Fruit fly (Drosophila melanogaster) whole organism, embryonic: ENCODE data around the gene feo.

Experiments
- Adf1 ChIP-seq: fragments of 200-800 bp; sonication (Bioruptor generic); IDR thresholded peaks from 2 replicates; pipeline ENCODE4 v1.3.6; 2022; ENCODE audit warnings: missing biosample characterization, missing genetic modification characterization
- CG10274 ChIP-seq: fragments of 200-800 bp; sonication (Bioruptor generic); optimal IDR thresholded peaks from 3 replicates; lab custom pipeline; 2017; ENCODE audit warnings: missing biosample characterization, mild to moderate bottlenecking, missing genetic modification characterization
- CG10654 ChIP-seq: fragments of 200-800 bp; sonication (Bioruptor generic); optimal IDR thresholded peaks from 2 replicates; lab custom pipeline; 2016; ENCODE audit warnings: missing biosample characterization, missing genetic modification characterization
- CG11247 ChIP-seq: fragments of 200-800 bp; sonication (Bioruptor generic); IDR thresholded peaks from 2 replicates; pipeline ENCODE4 v1.3.6; 2022; ENCODE audit warnings: missing biosample characterization, missing genetic modification characterization
- CG11504 ChIP-seq: fragments of 200-800 bp; sonication (Bioruptor generic); optimal IDR thresholded peaks from 3 replicates; lab custom pipeline; 2019; ENCODE audit warnings: missing biosample characterization, mild to moderate bottlenecking, missing genetic modification characterization, moderate library complexity
- CG11696 ChIP-seq: fragments of 200-800 bp; sonication (Bioruptor generic); IDR thresholded peaks from 2 replicates; pipeline ENCODE4 v1.3.6; 2022; ENCODE audit warnings: missing biosample characterization, missing genetic modification characterization
- CG12155 ChIP-seq: fragments of 200-800 bp; sonication (Bioruptor generic); optimal IDR thresholded peaks from 3 replicates; lab custom pipeline; 2016; ENCODE audit warnings: missing biosample characterization, missing genetic modification characterization
- CG12236 ChIP-seq: fragments of 200-800 bp; sonication (Bioruptor generic); optimal IDR thresholded peaks from 2 replicates; lab custom pipeline; 2016; ENCODE audit warnings: missing biosample characterization, missing genetic modification characterization
- CG13775 ChIP-seq: fragments of 200-800 bp; sonication (Bioruptor generic); optimal IDR thresholded peaks from 3 replicates; lab custom pipeline; 2017; ENCODE audit warnings: missing biosample characterization, mild to moderate bottlenecking, missing genetic modification characterization
- CG14441 ChIP-seq: fragments of 200-800 bp; sonication (Bioruptor generic); IDR thresholded peaks from 2 replicates; pipeline ENCODE4 v1.3.6; 2022; ENCODE audit warnings: missing biosample characterization, missing genetic modification characterization
- CG14667 ChIP-seq: fragments of 200-800 bp; sonication (Bioruptor generic); IDR thresholded peaks from 2 replicates; pipeline ENCODE4 v1.3.6; 2022; ENCODE audit warnings: missing biosample characterization, missing genetic modification characterization
- CG14860 ChIP-seq: fragments of 200-800 bp; sonication (Bioruptor generic); IDR thresholded peaks from 3 replicates; pipeline ENCODE4 v1.3.6; 2022; ENCODE audit warnings: missing biosample characterization, missing genetic modification characterization; ENCODE audit not compliant: partially characterized antibody
- CG15479 ChIP-seq: fragments of 200-800 bp; sonication (Bioruptor generic); optimal IDR thresholded peaks from 3 replicates; lab custom pipeline; 2019; ENCODE audit warnings: missing biosample characterization, mild to moderate bottlenecking, missing genetic modification characterization, moderate library complexity
- CG16863 ChIP-seq: fragments of 200-800 bp; sonication (Bioruptor generic); optimal IDR thresholded peaks from 3 replicates; lab custom pipeline; 2016; ENCODE audit warnings: missing biosample characterization, missing genetic modification characterization
- CG17385 ChIP-seq: fragments of 200-800 bp; sonication (Bioruptor generic); optimal IDR thresholded peaks from 3 replicates; lab custom pipeline; 2018; ENCODE audit warnings: missing biosample characterization, mild to moderate bottlenecking, missing genetic modification characterization
- CG2875 ChIP-seq: fragments of 200-800 bp; sonication (Bioruptor generic); optimal IDR thresholded peaks from 2 replicates; lab custom pipeline; 2017; ENCODE audit warnings: missing biosample characterization, mild to moderate bottlenecking, missing genetic modification characterization, missing genetic modification reagents
- CG3726 ChIP-seq: fragments of 200-800 bp; sonication (Bioruptor generic); IDR thresholded peaks from 3 replicates; pipeline ENCODE4, ENCODE4 v1.3.6; 2022; ENCODE audit warnings: missing biosample characterization, missing genetic modification characterization
- CG3847 ChIP-seq: fragments of 200-800 bp; sonication (Bioruptor generic); IDR thresholded peaks from 2 replicates; pipeline ENCODE4 v1.3.6; 2022; ENCODE audit warnings: missing biosample characterization, missing genetic modification characterization
- CG4404 ChIP-seq: fragments of 200-800 bp; sonication (Bioruptor generic); IDR thresholded peaks from 2 replicates; pipeline ENCODE4 v1.3.6; 2022; ENCODE audit warnings: missing biosample characterization, missing genetic modification characterization
- CG5180 ChIP-seq: fragments of 200-800 bp; sonication (Bioruptor generic); optimal IDR thresholded peaks from 3 replicates; lab custom pipeline; 2017; ENCODE audit warnings: missing biosample characterization, missing genetic modification characterization, mild to moderate bottlenecking, moderate library complexity, missing genetic modification reagents
- CG5245 ChIP-seq: fragments of 200-800 bp; sonication (Bioruptor generic); optimal IDR thresholded peaks from 3 replicates; lab custom pipeline; 2016; ENCODE audit warnings: missing biosample characterization, missing genetic modification characterization
- CG7556 ChIP-seq: fragments of 200-800 bp; sonication (Bioruptor generic); optimal IDR thresholded peaks from 2 replicates; lab custom pipeline; 2017; ENCODE audit warnings: missing biosample characterization, mild to moderate bottlenecking, missing genetic modification characterization
- CG9876 ChIP-seq: fragments of 200-800 bp; sonication (Bioruptor generic); optimal IDR thresholded peaks from 2 replicates; lab custom pipeline; 2016; ENCODE audit warnings: missing biosample characterization, missing genetic modification characterization
- Dad ChIP-seq: fragments of 200-800 bp; sonication (Bioruptor generic); optimal IDR thresholded peaks from 3 replicates; lab custom pipeline; 2016; ENCODE audit warnings: missing biosample characterization, missing genetic modification characterization
- Deaf1 ChIP-seq: fragments of 200-800 bp; optimal IDR thresholded peaks from 3 replicates; lab custom pipeline; 2019; ENCODE audit warnings: missing biosample characterization, mild to moderate bottlenecking, missing genetic modification characterization, moderate library complexity
- Dfd ChIP-seq, 2 experiments: fragments of >200 bp; optimal IDR thresholded peaks; 2 replicates each; lab custom pipeline; 2017; ENCODE audit warnings: missing biosample characterization in 2 of 2, missing genetic modification characterization in 2 of 2
- Ets65A ChIP-seq: fragments of 200-800 bp; sonication (Bioruptor generic); peaks from one replicate; lab custom pipeline; 2016; ENCODE audit warnings: missing biosample characterization, missing genetic modification characterization
- Hey ChIP-seq: fragments of 200-800 bp; sonication (Bioruptor generic); optimal IDR thresholded peaks from 3 replicates; lab custom pipeline; 2018; ENCODE audit warnings: missing biosample characterization, mild to moderate bottlenecking, missing genetic modification characterization
- Hr39 ChIP-seq: fragments of >200 bp; optimal IDR thresholded peaks from 2 replicates; lab custom pipeline; 2017
- Lpt ChIP-seq: fragments of >200 bp; optimal IDR thresholded peaks from 2 replicates; lab custom pipeline; 2018; ENCODE audit warnings: missing biosample characterization, missing genetic modification characterization
- Med ChIP-seq: fragments of 200-800 bp; sonication (Bioruptor generic); peaks from one replicate; lab custom pipeline; 2016; ENCODE audit warnings: missing biosample characterization, missing genetic modification characterization, mild to moderate bottlenecking, inconsistent platforms, moderate library complexity
- Myb ChIP-seq: fragments of 200-800 bp; sonication (Bioruptor generic); optimal IDR thresholded peaks from 2 replicates; lab custom pipeline; 2016; ENCODE audit warnings: missing biosample characterization, missing genetic modification characterization
- Nf-YA ChIP-seq: fragments of 200-800 bp; sonication (Bioruptor generic); IDR thresholded peaks from 2 replicates; pipeline ENCODE4 v1.3.6; 2022; ENCODE audit warnings: missing biosample characterization, missing genetic modification characterization
- Opbp ChIP-seq: fragments of 200-800 bp; sonication (Bioruptor generic); IDR thresholded peaks from 3 replicates; pipeline ENCODE4 v1.3.6; 2022; ENCODE audit warnings: missing biosample characterization, missing genetic modification characterization; ENCODE audit not compliant: partially characterized antibody
- cg ChIP-seq: fragments of 200-800 bp; sonication (Bioruptor generic); optimal IDR thresholded peaks from 3 replicates; lab custom pipeline; 2019; ENCODE audit warnings: missing biosample characterization, mild to moderate bottlenecking, missing genetic modification characterization, moderate library complexity
- ewg ChIP-seq: fragments of 200-800 bp; sonication (Bioruptor generic); optimal IDR thresholded peaks from 3 replicates; lab custom pipeline; 2017; ENCODE audit warnings: mild to moderate bottlenecking, missing biosample characterization, missing genetic modification reagents, missing genetic modification characterization
- fu2 ChIP-seq: fragments of 200-800 bp; sonication (Bioruptor generic); optimal IDR thresholded peaks from 2 replicates; lab custom pipeline; 2016; ENCODE audit warnings: missing biosample characterization, missing genetic modification characterization
- gcm ChIP-seq: fragments of 200-800 bp; sonication (Bioruptor generic); optimal IDR thresholded peaks from 2 replicates; lab custom pipeline; 2019; ENCODE audit warnings: missing biosample characterization, mild to moderate bottlenecking, missing genetic modification characterization, moderate library complexity
- kni ChIP-seq: fragments of 200-800 bp; sonication (Bioruptor generic); optimal IDR thresholded peaks from 3 replicates; lab custom pipeline; 2017; ENCODE audit warnings: mild to moderate bottlenecking, missing biosample characterization, missing genetic modification reagents, missing genetic modification characterization
- otp ChIP-seq: fragments of 200-800 bp; sonication (Bioruptor generic); IDR thresholded peaks from 3 replicates; pipeline ENCODE4, ENCODE4 v1.3.6; 2022; ENCODE audit warnings: missing biosample characterization, missing genetic modification characterization
- pan ChIP-seq, 4 experiments: fragments of >200 bp in 3 of 4; fragments of 200-800 bp in 1 of 4; sonication (Bioruptor generic) in 1 of 4; optimal IDR thresholded peaks in 3 of 4; IDR thresholded peaks in 1 of 4; 2 replicates each; pipeline versions ENCODE4 v1.3.6 to Lab custom; 2017 to 2022; ENCODE audit warnings: missing biosample characterization in 2 of 4, missing genetic modification characterization in 2 of 4, mixed read lengths in 1 of 4
- pho ChIP-seq: fragments of 200-800 bp; sonication (Bioruptor generic); optimal IDR thresholded peaks from 2 replicates; lab custom pipeline; 2016; ENCODE audit warnings: missing biosample characterization, missing genetic modification characterization
- pros ChIP-seq: fragments of 200-800 bp; sonication (Bioruptor generic); optimal IDR thresholded peaks from 3 replicates; lab custom pipeline; 2019; ENCODE audit warnings: missing biosample characterization, mild to moderate bottlenecking, missing genetic modification characterization, moderate library complexity
- sd ChIP-seq: fragments of 200-800 bp; sonication (Bioruptor generic); optimal IDR thresholded peaks from 3 replicates; lab custom pipeline; 2018; ENCODE audit warnings: missing biosample characterization, mild to moderate bottlenecking, missing genetic modification characterization, moderate library complexity
- sens ChIP-seq: fragments of 200-800 bp; sonication (Bioruptor generic); peaks from one replicate; lab custom pipeline; 2016; ENCODE audit warnings: missing biosample characterization, missing genetic modification characterization
- slp2 ChIP-seq: fragments of 200-800 bp; sonication (Bioruptor generic); optimal IDR thresholded peaks from 2 replicates; lab custom pipeline; 2016; ENCODE audit warnings: missing biosample characterization, missing genetic modification characterization
- sug ChIP-seq: fragments of 200-800 bp; optimal IDR thresholded peaks from 2 replicates; lab custom pipeline; 2019; ENCODE audit warnings: missing biosample characterization, mild to moderate bottlenecking, missing genetic modification characterization, moderate library complexity
- tap ChIP-seq: fragments of 200-800 bp; optimal IDR thresholded peaks from 3 replicates; lab custom pipeline; 2019; ENCODE audit warnings: missing biosample characterization, mild to moderate bottlenecking, missing genetic modification characterization, moderate library complexity
- toy ChIP-seq: fragments of 200-800 bp; sonication (Bioruptor generic); IDR thresholded peaks from 2 replicates; pipeline ENCODE4 v1.3.6; 2022; ENCODE audit warnings: missing biosample characterization, missing genetic modification characterization
- vvl ChIP-seq: fragments of 200-800 bp; sonication (Bioruptor generic); IDR thresholded peaks from 2 replicates; pipeline ENCODE4 v1.3.6; 2022; ENCODE audit warnings: missing biosample characterization, missing genetic modification characterization
- zfh2 ChIP-seq: fragments of 200-800 bp; sonication (Bioruptor generic); optimal IDR thresholded peaks from 2 replicates; lab custom pipeline; 2016; ENCODE audit warnings: missing biosample characterization, missing genetic modification characterization

feo gene

dm6 chrX:10838962-10839361 lies 15.7 kb downstream of the feo start, which contains the start of gene CG15210:
Gene CG15210 (plus strand): TSS chrX:10839230.
- TF ChIP-seq CG14667 (GFP tag; lab: Robert Waterston, UW) (no peak), Adf1 (GFP tag; lab: Robert Waterston, UW) (peak; percentile 63; the same call in 1 of the 2 replicates), CG13775 (no peak), pros (GFP tag; lab: Kevin White, UChicago) (no peak), Lpt (GFP tag; lab: Kevin White, UChicago) (no peak), slp2 (GFP tag; lab: Kevin White, UChicago) (no peak), Deaf1 (tag; lab: Kevin White, UChicago) (no peak), CG5180 (peak; percentile 84), CG10274 (GFP tag; lab: Kevin White, UChicago) (no peak), CG16863 (no peak), sd (tag; lab: Kevin White, UChicago) (no peak), CG14441 (GFP tag; lab: Robert Waterston, UW) (no peak), Med (GFP tag; lab: Kevin White, UChicago) (peak; percentile 49)
- TF ChIP-seq, all 482 proteins: peak for 3

- TF ChIP-seq CG12155, result no peak
- peak in 1 of 2 experiments; percentile 91 for TF ChIP-seq Dfd (GFP tag; optimal IDR thresholded peaks at IDR 0.05; lab: Kevin White, UChicago)
- no peak for TF ChIP-seq Nf-YA (GFP tag; lab: Robert Waterston, UW)
- peak; percentile 60 for TF ChIP-seq kni (GFP tag; lab: Kevin White, UChicago)
- peak; percentile 99 for TF ChIP-seq Hr39 (lab: Kevin White, UChicago)
- no peak for TF ChIP-seq gcm (GFP tag; lab: Kevin White, UChicago)
- peak; percentile 24 for TF ChIP-seq cg
- TF ChIP-seq CG15479 (GFP tag; lab: Kevin White, UChicago), result peak; percentile 11
- no peak for TF ChIP-seq sug (tag; lab: Kevin White, UChicago)
- TF ChIP-seq Hey (tag; lab: Kevin White, UChicago), result no peak
- peak; percentile 68 for TF ChIP-seq Med (GFP tag; lab: Kevin White, UChicago)
- TF ChIP-seq ewg (GFP tag; lab: Kevin White, UChicago), result peak; percentile 85
- 0 out of 3 replicates have a peak, but pooled peaks have one; percentile 28 for TF ChIP-seq otp (GFP tag; lab: Robert Waterston, UW)
- TF ChIP-seq fu2 (GFP tag; lab: Kevin White, UChicago), result no peak
- TF ChIP-seq CG17385, result no peak
- TF ChIP-seq vvl (GFP tag; lab: Robert Waterston, UW), result no peak
- no peak for TF ChIP-seq pan (optimal IDR thresholded peaks at IDR 0.05; lab: Kevin White, UChicago)
- peak in 1 of 2 experiments; percentile 16 for TF ChIP-seq pan (GFP tag; optimal IDR thresholded peaks at IDR 0.05 in 1 of 2, IDR thresholded peaks at IDR 0.05 in 1 of 2)
- TF ChIP-seq sens (GFP tag; lab: Kevin White, UChicago), result peak; percentile 32
- no peak for TF ChIP-seq tap (tag; lab: Kevin White, UChicago)
- no peak for TF ChIP-seq CG7556 (GFP tag; lab: Kevin White, UChicago)
- no peak for TF ChIP-seq CG4404
- TF ChIP-seq CG11504 (tag; lab: Kevin White, UChicago), result no peak
- TF ChIP-seq CG14860, result 0 out of 3 replicates have a peak, but pooled peaks have one; percentile 28
- TF ChIP-seq CG12236 (GFP tag; lab: Kevin White, UChicago), result no peak
- TF ChIP-seq CG2875 (GFP tag; lab: Kevin White, UChicago), result no peak
- no peak for TF ChIP-seq toy
- TF ChIP-seq Dad, result no peak
- TF ChIP-seq CG11247 (GFP tag; lab: Robert Waterston, UW), result no peak
- no peak for TF ChIP-seq CG5245 (GFP tag; lab: Kevin White, UChicago)
- no peak for TF ChIP-seq CG3847
- no peak for TF ChIP-seq pho (GFP tag; lab: Kevin White, UChicago)
- TF ChIP-seq Ets65A (GFP tag; lab: Kevin White, UChicago), result peak; percentile 57
- no peak for TF ChIP-seq Myb
- TF ChIP-seq CG10654 (GFP tag; lab: Kevin White, UChicago), result no peak
- no peak for TF ChIP-seq CG11696 (GFP tag; lab: Robert Waterston, UW)
- no peak for TF ChIP-seq CG9876 (GFP tag; lab: Kevin White, UChicago)
- TF ChIP-seq zfh2 (GFP tag; lab: Kevin White, UChicago), result no peak
- TF ChIP-seq Opbp (GFP tag; lab: Robert Waterston, UW), result 0 out of 3 replicates have a peak, but pooled peaks have one; percentile 39
- no peak for TF ChIP-seq CG3726 (GFP tag; lab: Robert Waterston, UW)
These were observed 19.0 kb downstream of the feo start for dm6 chrX:10835631-10836030.
